Fruit fly (Drosophila melanogaster): Measurements from ENCODE around the gene Pdss2.

Pdss2 gene

DNA sequence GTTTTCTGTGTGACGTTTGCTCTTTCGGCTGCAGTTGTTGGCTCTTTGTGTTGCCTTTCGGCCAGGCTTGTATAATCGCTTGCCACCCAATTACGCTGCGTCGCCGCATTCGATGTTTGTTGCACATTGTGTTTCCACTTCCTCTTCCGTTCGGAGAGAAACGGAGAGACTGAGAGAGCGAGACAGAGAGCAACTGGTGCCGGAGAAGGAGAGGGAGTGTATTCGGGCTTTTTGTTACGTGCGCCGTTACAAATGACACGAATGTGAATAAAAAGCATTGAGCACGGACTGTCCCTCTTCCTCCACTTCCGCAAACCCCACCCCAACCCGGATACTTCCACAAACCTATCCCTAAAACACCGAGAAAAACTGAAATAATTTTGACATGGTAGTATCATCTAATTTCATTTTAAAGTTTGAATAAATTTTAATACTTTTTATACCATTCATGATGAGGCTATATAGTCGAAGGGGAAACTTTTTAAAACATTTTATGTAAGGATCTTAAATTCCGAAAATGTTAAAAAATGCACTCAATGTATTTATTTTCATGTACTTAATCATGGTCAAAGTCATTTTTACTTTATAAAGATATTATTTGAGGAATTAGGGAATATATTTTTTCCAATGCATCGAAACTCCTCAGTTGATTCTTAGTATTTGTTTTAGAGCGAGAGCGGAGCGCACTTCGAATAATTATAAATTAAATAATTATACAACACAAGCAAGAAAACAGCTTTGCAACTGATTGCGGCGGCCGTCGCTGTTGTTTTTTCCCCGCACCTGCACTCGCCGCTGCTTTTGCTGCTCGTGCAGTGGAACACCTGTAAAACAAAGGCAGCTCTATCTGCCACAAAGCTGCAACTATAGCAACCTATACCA is 32.7 kb downstream of the Pdss2 start (continued):
- TF ChIP-seq wor (GFP tag; IDR thresholded peaks at IDR 0.05) (no peak), hkb (optimal IDR thresholded peaks at IDR 0.05) (no peak), hkb (GFP tag; IDR thresholded peaks at IDR 0.05) (peak; percentile 38; the same call in 1 of the 2 replicates), CG42726 (GFP tag; IDR thresholded peaks at IDR 0.05; ENCODE audit: partially characterized antibody) (no peak), salm (tag; optimal IDR thresholded peaks at IDR 0.05) (no peak), org-1 (GFP tag; optimal IDR thresholded peaks at IDR 0.05) (no peak), Dbx (GFP tag; IDR thresholded peaks at IDR 0.05) (no peak), CG10267 (tag; optimal IDR thresholded peaks at IDR 0.05) (peak; percentile 15), CG4617 (GFP tag; optimal IDR thresholded peaks at IDR 0.05; ENCODE audit: borderline replicate concordance) (no peak), GATAe (GFP tag; conservative IDR thresholded peaks at IDR 0.05) (no peak), CG6813 (GFP tag; optimal IDR thresholded peaks at IDR 0.05) (no peak), CG11504 (tag; optimal IDR thresholded peaks at IDR 0.05) (peak; percentile 57), Fer3 (tag; optimal IDR thresholded peaks at IDR 0.05) (no peak), sens-2 (GFP tag; IDR thresholded peaks at IDR 0.05) (no peak), CHES-1-like (GFP tag; optimal IDR thresholded peaks at IDR 0.05) (no peak), Asciz (GFP tag; optimal IDR thresholded peaks at IDR 0.05) (peak; percentile 42), Pdp1 (GFP tag; optimal IDR thresholded peaks at IDR 0.05) (peak in 1 of 2 experiments; percentile 64), lmd (GFP tag; IDR thresholded peaks at IDR 0.05) (no peak), gsb-n (tag; optimal IDR thresholded peaks at IDR 0.05) (no peak), br (optimal IDR thresholded peaks at IDR 0.05) (no peak), phol (tag; optimal IDR thresholded peaks at IDR 0.05) (peak; percentile 55), Elba2 (GFP tag; optimal IDR thresholded peaks at IDR 0.05) (no peak), chinmo (GFP tag; IDR thresholded peaks at IDR 0.05; ENCODE audit: partially characterized antibody) (0 out of 4 replicates have a peak, but pooled peaks have one; percentile 30), CG1603 (tag; optimal IDR thresholded peaks at IDR 0.05) (peak; percentile 5), CG1832 (GFP tag; optimal IDR thresholded peaks at IDR 0.05) (no peak), tio (GFP tag; optimal IDR thresholded peaks at IDR 0.05) (no peak), CG17568 (GFP tag; optimal IDR thresholded peaks at IDR 0.05) (no peak), CG4328 (GFP tag; optimal IDR thresholded peaks at IDR 0.05) (no peak), CG6683 (GFP tag; optimal IDR thresholded peaks at IDR 0.05) (no peak), Neu2 (GFP tag; optimal IDR thresholded peaks at IDR 0.05; ENCODE audit: borderline replicate concordance) (no peak), CG13775 (GFP tag; optimal IDR thresholded peaks at IDR 0.05) (no peak), ap (GFP tag; IDR thresholded peaks at IDR 0.05) (no peak), Xrp1 (GFP tag; IDR thresholded peaks at IDR 0.05) (no peak), ssp (GFP tag; IDR thresholded peaks at IDR 0.05) (no peak), H2.0 (GFP tag; IDR thresholded peaks at IDR 0.05) (no peak), crp (GFP tag; optimal IDR thresholded peaks at IDR 0.05) (no peak), CG3065 (GFP tag; optimal IDR thresholded peaks at IDR 0.05) (no peak), B-H2 (GFP tag; optimal IDR thresholded peaks at IDR 0.05) (no peak), Hr78 (GFP tag; optimal IDR thresholded peaks at IDR 0.05) (no peak), D19A (tag; optimal IDR thresholded peaks at IDR 0.05) (peak; percentile 26), CG10565 (GFP tag; optimal IDR thresholded peaks at IDR 0.05) (no peak), tin (GFP tag; optimal IDR thresholded peaks at IDR 0.05) (no peak), Dref (GFP tag; IDR thresholded peaks at IDR 0.05) (no peak), pfk (GFP tag; optimal IDR thresholded peaks at IDR 0.05) (no peak), CG16815 (GFP tag; optimal IDR thresholded peaks at IDR 0.05) (no peak), dan (GFP tag; IDR thresholded peaks at IDR 0.05) (no peak), dimm (GFP tag; IDR thresholded peaks at IDR 0.05) (no peak), hbn (GFP tag; IDR thresholded peaks at IDR 0.05; ENCODE audit: partially characterized antibody) (no peak), eve (GFP tag; optimal IDR thresholded peaks at IDR 0.05) (no peak)
